Worm (Caenorhabditis elegans) whole organism, L2 larva: ENCODE measurements around the gene C50E3.9.

Experiments
- F13H6.1 ChIP-seq: sonication (generic microtip); optimal IDR thresholded peaks from 2 replicates; lab custom pipeline; 2016; ENCODE audit warnings: missing genetic modification characterization, missing compliant biosample characterization
- elt-3 ChIP-seq: sonication (generic microtip); optimal IDR thresholded peaks from 2 replicates; lab custom pipeline; 2017; ENCODE audit warnings: missing biosample characterization, missing genetic modification characterization
- lin-11 ChIP-seq: fragments of 150-350 bp; sonication (generic microtip); optimal IDR thresholded peaks from 2 replicates; lab custom pipeline; 2014; ENCODE audit warnings: missing biosample characterization, missing genetic modification characterization, inconsistent platforms, mixed read lengths
- lin-13 ChIP-seq: fragments of 150-350 bp; optimal IDR thresholded peaks from 2 replicates; lab custom pipeline; 2014; ENCODE audit warnings: missing biosample characterization, missing genetic modification reagents, missing genetic modification characterization
- lin-39 ChIP-seq: fragments of 150-350 bp; optimal IDR thresholded peaks from 2 replicates; lab custom pipeline; 2014; ENCODE audit warnings: missing biosample characterization, missing genetic modification reagents, missing genetic modification characterization
- lsy-2 ChIP-seq, 2 experiments: fragments of 150-350 bp in 1 of 2; sonication (generic microtip) in 1 of 2; optimal IDR thresholded peaks; 2 replicates each; lab custom pipeline; 2014 to 2017; ENCODE audit warnings: missing biosample characterization in 2 of 2, missing genetic modification characterization in 2 of 2
- mdl-1 ChIP-seq, 2 experiments: fragments of 150-350 bp in 1 of 2; sonication (generic microtip) in 1 of 2; optimal IDR thresholded peaks; 2 replicates each; lab custom pipeline; 2017; ENCODE audit warnings: missing biosample characterization in 2 of 2, missing genetic modification characterization in 2 of 2
- nhr-11 ChIP-seq: fragments of 150-350 bp; optimal IDR thresholded peaks from 2 replicates; lab custom pipeline; 2014; ENCODE audit warnings: missing biosample characterization, missing genetic modification characterization
- nhr-12 ChIP-seq: fragments of 150-350 bp; optimal IDR thresholded peaks from 2 replicates; lab custom pipeline; 2014; ENCODE audit warnings: missing biosample characterization, missing genetic modification characterization
- nhr-77 ChIP-seq: fragments of 150-350 bp; optimal IDR thresholded peaks from 2 replicates; lab custom pipeline; 2014; ENCODE audit warnings: missing biosample characterization, missing genetic modification characterization
- ztf-11 ChIP-seq: sonication (generic microtip); optimal IDR thresholded peaks from 2 replicates; lab custom pipeline; 2017; ENCODE audit warnings: missing biosample characterization, missing genetic modification characterization
- ztf-4 ChIP-seq: fragments of 150-350 bp; optimal IDR thresholded peaks from 2 replicates; lab custom pipeline; 2014; ENCODE audit warnings: missing biosample characterization, missing genetic modification characterization

- no peak for TF ChIP-seq lin-11 (tag; lab: Kevin White, UChicago)
- TF ChIP-seq nhr-11, result no peak
- no peak for TF ChIP-seq nhr-12 (tag; lab: Kevin White, UChicago)
- TF ChIP-seq mdl-1 (tag; optimal IDR thresholded peaks at IDR 0.05; lab: Kevin White, UChicago), result no peak
- TF ChIP-seq ztf-11, result no peak
- TF ChIP-seq lin-39 (tag; lab: Kevin White, UChicago), result no peak
- no peak for TF ChIP-seq nhr-77 (tag; lab: Kevin White, UChicago)
- TF ChIP-seq lsy-2 (tag; optimal IDR thresholded peaks at IDR 0.05; lab: Kevin White, UChicago), result no peak
- TF ChIP-seq lin-13, result no peak
- no peak for TF ChIP-seq F13H6.1
- TF ChIP-seq ztf-4 (tag; lab: Kevin White, UChicago), result no peak
- TF ChIP-seq elt-3, result no peak
Observed at ce11 chrV:7555875-7556274, 44.2 kb downstream of the C50E3.9 start.
